Fruit fly (Drosophila melanogaster): ENCODE results near the gene aurA.

DNA sequence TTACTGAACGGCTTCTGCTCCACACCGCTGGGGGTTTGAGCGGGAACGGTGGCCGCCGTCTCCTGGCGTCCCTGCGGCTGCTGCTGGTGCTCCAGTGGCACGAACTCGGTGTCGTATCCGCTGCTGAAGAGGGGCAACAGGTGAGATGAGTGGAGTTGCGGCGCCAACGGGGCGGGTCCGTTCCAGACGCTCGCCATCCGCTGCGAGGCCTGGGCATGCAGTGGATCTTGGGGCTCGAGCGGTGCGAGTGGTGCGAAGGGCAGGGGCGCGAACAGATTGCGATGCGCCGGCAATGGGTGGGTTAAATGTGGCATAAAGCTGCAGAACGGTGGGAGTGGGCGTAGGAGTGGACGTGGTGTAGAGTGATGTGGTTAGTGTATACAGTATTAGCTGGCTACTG lies 26.3 kb downstream of the aurA start:
- no peak for TF ChIP-seq CG8478 (optimal IDR thresholded peaks at IDR 0.05)
- no peak for TF ChIP-seq psq (optimal IDR thresholded peaks at IDR 0.05)
- TF ChIP-seq pan (optimal IDR thresholded peaks at IDR 0.05): no peak
- no peak for TF ChIP-seq Dll (optimal IDR thresholded peaks at IDR 0.05)
- no peak for TF ChIP-seq usp (GFP tag; optimal IDR thresholded peaks at IDR 0.05)
- no peak for TF ChIP-seq EcR (GFP tag; optimal IDR thresholded peaks at IDR 0.05)
